Fruit fly (Drosophila melanogaster) whole organism, embryonic: ENCODE measurements around the gene Hsp110.
A peak's percentile ranks its signal among the peaks of the same experiment; 100 is the strongest.

Experiments used
- B-H2 ChIP-seq: fragments of 200-800 bp; sonication (Bioruptor generic); optimal IDR thresholded peaks from 2 replicates; lab custom pipeline; 2018; ENCODE audit warnings: missing biosample characterization, mild to moderate bottlenecking, missing genetic modification characterization
- Bdp1 ChIP-seq: fragments of 200-800 bp; sonication (Bioruptor generic); optimal IDR thresholded peaks from 3 replicates; lab custom pipeline; 2016; ENCODE audit warnings: missing biosample characterization, missing genetic modification characterization
- C15 ChIP-seq: fragments of 200-800 bp; sonication (Bioruptor generic); IDR thresholded peaks from 3 replicates; pipeline ENCODE4 v1.3.6; 2022; ENCODE audit warnings: missing biosample characterization, missing genetic modification characterization
- CG10209 ChIP-seq: fragments of 200-800 bp; sonication (Bioruptor generic); optimal IDR thresholded peaks from 3 replicates; lab custom pipeline; 2017; ENCODE audit warnings: missing biosample characterization, mild to moderate bottlenecking, missing genetic modification characterization, missing genetic modification reagents
- CG10431 ChIP-seq: fragments of 200-800 bp; sonication (Bioruptor generic); optimal IDR thresholded peaks from 3 replicates; lab custom pipeline; 2018; ENCODE audit warnings: missing biosample characterization, mild to moderate bottlenecking, missing genetic modification characterization
- CG12299 ChIP-seq: fragments of 200-800 bp; sonication (Bioruptor generic); optimal IDR thresholded peaks from 2 replicates; lab custom pipeline; 2018; ENCODE audit warnings: missing biosample characterization, mild to moderate bottlenecking, missing genetic modification characterization
- CG13894 ChIP-seq: fragments of 200-800 bp; sonication (Bioruptor generic); optimal IDR thresholded peaks from 3 replicates; lab custom pipeline; 2018; ENCODE audit warnings: missing biosample characterization, mild to moderate bottlenecking, missing genetic modification characterization, moderate library complexity
- CG14667 ChIP-seq: fragments of 200-800 bp; sonication (Bioruptor generic); IDR thresholded peaks from 2 replicates; pipeline ENCODE4 v1.3.6; 2022; ENCODE audit warnings: missing biosample characterization, missing genetic modification characterization
- CG14965 ChIP-seq: fragments of 200-800 bp; sonication (Bioruptor generic); optimal IDR thresholded peaks from 2 replicates; lab custom pipeline; 2016; ENCODE audit warnings: missing biosample characterization, missing genetic modification characterization, borderline replicate concordance
- CG15011 ChIP-seq: fragments of 200-800 bp; sonication (Bioruptor generic); optimal IDR thresholded peaks from 3 replicates; lab custom pipeline; 2018; ENCODE audit warnings: missing biosample characterization, mild to moderate bottlenecking, missing genetic modification characterization
- CG1529 ChIP-seq: fragments of 200-800 bp; sonication (Bioruptor generic); optimal IDR thresholded peaks from 3 replicates; lab custom pipeline; 2018; ENCODE audit warnings: missing biosample characterization, missing genetic modification characterization
- CG17328 ChIP-seq: fragments of 200-800 bp; sonication (Bioruptor generic); IDR thresholded peaks from 2 replicates; pipeline ENCODE4 v1.3.6; 2022; ENCODE audit warnings: missing biosample characterization, missing genetic modification characterization
- CG18619 ChIP-seq: fragments of 200-800 bp; sonication (Bioruptor generic); optimal IDR thresholded peaks from 3 replicates; lab custom pipeline; 2017; ENCODE audit warnings: missing biosample characterization, mild to moderate bottlenecking, missing genetic modification characterization
- CG30020 ChIP-seq: fragments of 200-800 bp; optimal IDR thresholded peaks from 2 replicates; lab custom pipeline; 2019; ENCODE audit warnings: missing biosample characterization, mild to moderate bottlenecking, missing genetic modification characterization, moderate library complexity
- CG3847 ChIP-seq: fragments of 200-800 bp; sonication (Bioruptor generic); IDR thresholded peaks from 2 replicates; pipeline ENCODE4 v1.3.6; 2022; ENCODE audit warnings: missing biosample characterization, missing genetic modification characterization
- CG43689 ChIP-seq: fragments of 200-800 bp; sonication (Bioruptor generic); IDR thresholded peaks from 2 replicates; pipeline ENCODE4 v1.3.6; 2022; ENCODE audit warnings: missing biosample characterization, missing genetic modification characterization
- CG6272 ChIP-seq: fragments of 200-800 bp; sonication (Bioruptor generic); IDR thresholded peaks from 2 replicates; pipeline ENCODE4 v1.3.6; 2022; ENCODE audit warnings: missing biosample characterization, missing genetic modification characterization
- CG7556 ChIP-seq: fragments of 200-800 bp; sonication (Bioruptor generic); optimal IDR thresholded peaks from 2 replicates; lab custom pipeline; 2017; ENCODE audit warnings: missing biosample characterization, mild to moderate bottlenecking, missing genetic modification characterization
- CHES-1-like ChIP-seq: fragments of 200-800 bp; sonication (Bioruptor generic); optimal IDR thresholded peaks from 2 replicates; lab custom pipeline; 2016; ENCODE audit warnings: missing biosample characterization, missing genetic modification characterization
- Camta ChIP-seq: fragments of 200-800 bp; sonication (Bioruptor generic); optimal IDR thresholded peaks from 2 replicates; lab custom pipeline; 2016; ENCODE audit warnings: missing biosample characterization, missing genetic modification characterization
- Gug ChIP-seq: fragments of 200-800 bp; sonication (Bioruptor generic); IDR thresholded peaks from 4 replicates; pipeline ENCODE4 v1.3.6; 2022; ENCODE audit warnings: missing biosample characterization, missing genetic modification characterization
- HLH3B ChIP-seq: fragments of 200-800 bp; sonication (Bioruptor generic); IDR thresholded peaks from 2 replicates; pipeline ENCODE4 v1.3.6; 2022; ENCODE audit warnings: missing biosample characterization, missing genetic modification characterization
- HLH54F ChIP-seq: fragments of 200-800 bp; sonication (Bioruptor generic); optimal IDR thresholded peaks from 3 replicates; lab custom pipeline; 2016; ENCODE audit warnings: missing biosample characterization, missing genetic modification characterization
- Hr3 ChIP-seq: fragments of 200-800 bp; sonication (Bioruptor generic); optimal IDR thresholded peaks from 3 replicates; lab custom pipeline; 2016; ENCODE audit warnings: missing biosample characterization, missing genetic modification characterization
- Neu2 ChIP-seq: fragments of 200-800 bp; sonication (Bioruptor generic); optimal IDR thresholded peaks from 3 replicates; lab custom pipeline; 2016; ENCODE audit warnings: missing biosample characterization, missing genetic modification characterization, borderline replicate concordance
- PHDP ChIP-seq: fragments of 200-800 bp; sonication (Bioruptor generic); optimal IDR thresholded peaks from 3 replicates; lab custom pipeline; 2018; ENCODE audit warnings: missing biosample characterization, mild to moderate bottlenecking, missing genetic modification characterization, moderate library complexity
- Sox102F ChIP-seq: fragments of 200-800 bp; sonication (Bioruptor generic); optimal IDR thresholded peaks from 2 replicates; lab custom pipeline; 2018; ENCODE audit warnings: missing biosample characterization, mild to moderate bottlenecking, missing genetic modification characterization, moderate library complexity
- Spps ChIP-seq: fragments of 200-800 bp; sonication (Bioruptor generic); optimal IDR thresholded peaks from 2 replicates; lab custom pipeline; 2018; ENCODE audit warnings: missing biosample characterization, mild to moderate bottlenecking, missing genetic modification characterization
- Ssrp ChIP-seq: fragments of 200-800 bp; sonication (Bioruptor generic); optimal IDR thresholded peaks from 2 replicates; lab custom pipeline; 2018; ENCODE audit warnings: missing biosample characterization, mild to moderate bottlenecking, missing genetic modification characterization, moderate library complexity
- TFAM ChIP-seq: fragments of 200-800 bp; sonication (Bioruptor generic); optimal IDR thresholded peaks from 2 replicates; lab custom pipeline; 2017; ENCODE audit warnings: missing biosample characterization, missing genetic modification characterization, inconsistent platforms
- ato ChIP-seq: fragments of 200-800 bp; sonication (Bioruptor generic); IDR thresholded peaks from 2 replicates; pipeline ENCODE4 v1.3.6; 2022; ENCODE audit warnings: missing biosample characterization, missing genetic modification characterization; ENCODE audit not compliant: partially characterized antibody
- br ChIP-seq: fragments of >200 bp; optimal IDR thresholded peaks from 2 replicates; lab custom pipeline; 2017
- dimm ChIP-seq: fragments of 200-800 bp; sonication (Bioruptor generic); IDR thresholded peaks from 2 replicates; pipeline ENCODE4 v1.3.6; 2022; ENCODE audit warnings: missing biosample characterization, missing genetic modification characterization
- ewg ChIP-seq: fragments of 200-800 bp; sonication (Bioruptor generic); optimal IDR thresholded peaks from 3 replicates; lab custom pipeline; 2017; ENCODE audit warnings: mild to moderate bottlenecking, missing biosample characterization, missing genetic modification reagents, missing genetic modification characterization
- fu2 ChIP-seq: fragments of 200-800 bp; sonication (Bioruptor generic); optimal IDR thresholded peaks from 2 replicates; lab custom pipeline; 2016; ENCODE audit warnings: missing biosample characterization, missing genetic modification characterization
- grau ChIP-seq: fragments of 200-800 bp; optimal IDR thresholded peaks from 3 replicates; lab custom pipeline; 2019; ENCODE audit warnings: missing biosample characterization, mild to moderate bottlenecking, missing genetic modification characterization, moderate library complexity
- hkb ChIP-seq, 2 experiments: fragments of 200-800 bp in 1 of 2; fragments of >200 bp in 1 of 2; sonication (Bioruptor generic) in 1 of 2; IDR thresholded peaks in 1 of 2; optimal IDR thresholded peaks in 1 of 2; 2 replicates each; pipeline versions ENCODE4 v1.3.6 to Lab custom; 2017 to 2022; ENCODE audit warnings: missing biosample characterization in 1 of 2, missing genetic modification characterization in 1 of 2
- jing ChIP-seq: fragments of 200-800 bp; sonication (Bioruptor generic); optimal IDR thresholded peaks from 2 replicates; lab custom pipeline; 2018; ENCODE audit warnings: missing biosample characterization, mild to moderate bottlenecking, missing genetic modification characterization
- lbe ChIP-seq: fragments of 200-800 bp; sonication (Bioruptor generic); optimal IDR thresholded peaks from 2 replicates; lab custom pipeline; 2016; ENCODE audit warnings: missing biosample characterization, mild to moderate bottlenecking, missing genetic modification characterization
- luna ChIP-seq: fragments of 200-800 bp; sonication (Bioruptor generic); optimal IDR thresholded peaks from 2 replicates; lab custom pipeline; 2016; ENCODE audit warnings: missing biosample characterization, missing genetic modification characterization
- nmo ChIP-seq: fragments of 200-800 bp; sonication (Bioruptor generic); optimal IDR thresholded peaks from 2 replicates; lab custom pipeline; 2018; ENCODE audit warnings: missing biosample characterization, mild to moderate bottlenecking, missing genetic modification characterization, moderate library complexity
- nom ChIP-seq: fragments of 200-800 bp; sonication (Bioruptor generic); optimal IDR thresholded peaks from 2 replicates; lab custom pipeline; 2017; ENCODE audit warnings: missing biosample characterization, missing genetic modification characterization, mild to moderate bottlenecking, moderate library complexity, missing genetic modification reagents
- onecut ChIP-seq: fragments of 200-800 bp; sonication (Bioruptor generic); IDR thresholded peaks from 2 replicates; pipeline ENCODE4 v1.3.6; 2022; ENCODE audit warnings: missing biosample characterization, missing genetic modification characterization
- otp ChIP-seq: fragments of 200-800 bp; sonication (Bioruptor generic); IDR thresholded peaks from 3 replicates; pipeline ENCODE4, ENCODE4 v1.3.6; 2022; ENCODE audit warnings: missing biosample characterization, missing genetic modification characterization
- ranshi ChIP-seq: fragments of 200-800 bp; sonication (Bioruptor generic); IDR thresholded peaks from 2 replicates; pipeline ENCODE4 v1.3.6; 2022; ENCODE audit warnings: missing biosample characterization, missing genetic modification characterization
- rib ChIP-seq: fragments of 200-800 bp; sonication (Bioruptor generic); IDR thresholded peaks from 2 replicates; pipeline ENCODE4 v1.3.6; 2022; ENCODE audit warnings: missing biosample characterization, missing genetic modification characterization
- run ChIP-seq: fragments of 200-800 bp; sonication (Bioruptor generic); optimal IDR thresholded peaks from 3 replicates; lab custom pipeline; 2018; ENCODE audit warnings: missing biosample characterization, mild to moderate bottlenecking, missing genetic modification characterization
- tgo ChIP-seq: fragments of 200-800 bp; sonication (Bioruptor generic); IDR thresholded peaks from 3 replicates; pipeline ENCODE4 v1.3.6; 2022; ENCODE audit warnings: missing biosample characterization, missing genetic modification characterization
- trh ChIP-seq: fragments of 200-800 bp; sonication (Bioruptor generic); optimal IDR thresholded peaks from 2 replicates; lab custom pipeline; 2016; ENCODE audit warnings: missing biosample characterization, missing genetic modification characterization
- vnd ChIP-seq: fragments of 200-800 bp; sonication (Bioruptor generic); IDR thresholded peaks from 3 replicates; pipeline ENCODE4 v1.3.6; 2022; ENCODE audit warnings: missing biosample characterization, missing genetic modification characterization; ENCODE audit not compliant: partially characterized antibody

The Hsp110 gene

dm6 chr3L:14004963-14005458 is 31.8 kb upstream of the Hsp110 start (continued):
- TF ChIP-seq CG14667 (GFP tag; lab: Robert Waterston, UW) = peak; percentile 79
- TF ChIP-seq CG10431 = peak; percentile 82
- TF ChIP-seq fu2 (GFP tag; lab: Kevin White, UChicago) = peak; percentile 93
- no peak for TF ChIP-seq ato
- peak; percentile 79 for TF ChIP-seq Gug
- peak; percentile 87 for TF ChIP-seq Bdp1
- no peak; the same call in 1 of the 2 replicates for TF ChIP-seq dimm
- TF ChIP-seq grau (tag; lab: Kevin White, UChicago) = peak; percentile 93
- TF ChIP-seq B-H2 (GFP tag; lab: Kevin White, UChicago) = peak; percentile 65
- TF ChIP-seq Ssrp (tag; lab: Kevin White, UChicago) = peak; percentile 94
- TF ChIP-seq run (tag; lab: Kevin White, UChicago) = peak; percentile 86
- TF ChIP-seq CHES-1-like = peak; percentile 97
- peak; percentile 96 for TF ChIP-seq nmo
- TF ChIP-seq CG14965 = peak; percentile 78
- TF ChIP-seq otp (GFP tag; lab: Robert Waterston, UW) = peak; percentile 96
- TF ChIP-seq Sox102F (GFP tag; lab: Kevin White, UChicago) = peak; percentile 98
- TF ChIP-seq lbe = peak; percentile 87
- TF ChIP-seq onecut (GFP tag; lab: Robert Waterston, UW) = peak; percentile 90
- TF ChIP-seq rib (GFP tag; lab: Robert Waterston, UW) = peak; percentile 77
- no peak for TF ChIP-seq br (lab: Kevin White, UChicago)
- peak; percentile 93 for TF ChIP-seq CG3847 (GFP tag; lab: Robert Waterston, UW)
- peak; percentile 95 for TF ChIP-seq CG10209 (GFP tag; lab: Kevin White, UChicago)
- TF ChIP-seq HLH3B (GFP tag; lab: Robert Waterston, UW) = peak; percentile 98
- TF ChIP-seq CG18619 (GFP tag; lab: Kevin White, UChicago) = peak; percentile 94
- peak; percentile 83; the same call in 2 of the 3 replicates for TF ChIP-seq C15 (GFP tag; lab: Robert Waterston, UW)
- TF ChIP-seq CG7556 = peak; percentile 93
- TF ChIP-seq HLH54F (GFP tag; lab: Kevin White, UChicago) = peak; percentile 96
- peak; percentile 86 for TF ChIP-seq CG6272 (GFP tag; lab: Robert Waterston, UW)
- TF ChIP-seq CG17328 = peak; percentile 97
- peak; percentile 95 for TF ChIP-seq Camta (GFP tag; lab: Kevin White, UChicago)
- TF ChIP-seq Hr3 (GFP tag; lab: Kevin White, UChicago) = peak; percentile 93
- TF ChIP-seq vnd = no peak
- peak; percentile 88 for TF ChIP-seq CG15011 (GFP tag; lab: Kevin White, UChicago)
- TF ChIP-seq CG13894 (tag; lab: Kevin White, UChicago) = peak; percentile 88
- TF ChIP-seq nom (GFP tag; lab: Kevin White, UChicago) = peak; percentile 93
- TF ChIP-seq luna (GFP tag; lab: Kevin White, UChicago) = peak; percentile 50
- peak; percentile 92 for TF ChIP-seq ewg (GFP tag; lab: Kevin White, UChicago)
- peak; percentile 58 for TF ChIP-seq Neu2
- peak; percentile 82 for TF ChIP-seq trh
- TF ChIP-seq hkb (optimal IDR thresholded peaks at IDR 0.05; lab: Kevin White, UChicago) = no peak
- peak; percentile 97 for TF ChIP-seq hkb (GFP tag; IDR thresholded peaks at IDR 0.05; lab: Robert Waterston, UW)
- peak; percentile 92 for TF ChIP-seq CG43689 (GFP tag; lab: Robert Waterston, UW)
- TF ChIP-seq CG12299 (tag; lab: Kevin White, UChicago) = peak; percentile 89
- peak; percentile 93 for TF ChIP-seq jing (GFP tag; lab: Kevin White, UChicago)
- TF ChIP-seq TFAM (GFP tag; lab: Kevin White, UChicago) = peak; percentile 78
- peak; percentile 93 for TF ChIP-seq tgo (GFP tag; lab: Robert Waterston, UW)
- peak; percentile 96 for TF ChIP-seq PHDP
- TF ChIP-seq CG1529 (GFP tag; lab: Kevin White, UChicago) = peak; percentile 91
- peak; percentile 96 for TF ChIP-seq ranshi (GFP tag; lab: Robert Waterston, UW)
- peak; percentile 69 for TF ChIP-seq CG30020
- peak; percentile 58 for TF ChIP-seq Spps
